Fruit fly (Drosophila melanogaster): Measurements from ENCODE around the gene CG4259.
A peak's percentile ranks its signal among the peaks of the same experiment; 100 is the strongest.

The CG4259 gene

dm6 chr2L:2164520-2165237 is 35.6 kb upstream of the CG4259 start (continued):
- TF ChIP-seq CG15601 (tag; optimal IDR thresholded peaks at IDR 0.05) (peak; percentile 72), tin (GFP tag; optimal IDR thresholded peaks at IDR 0.05) (peak; percentile 66), en (GFP tag; optimal IDR thresholded peaks at IDR 0.05) (peak; percentile 35), hth (optimal IDR thresholded peaks at IDR 0.05) (no peak), vvl (GFP tag; IDR thresholded peaks at IDR 0.05) (peak; percentile 65; the same call in 1 of the 2 replicates), CG16813 (GFP tag; IDR thresholded peaks at IDR 0.05; ENCODE audit: partially characterized antibody) (no peak), CG15514 (GFP tag; optimal IDR thresholded peaks at IDR 0.05) (no peak), Hr51 (GFP tag; optimal IDR thresholded peaks at IDR 0.05) (peak in 1 of 2 experiments; percentile 72), CG14050 (GFP tag; IDR thresholded peaks at IDR 0.05) (no peak), maf-S (GFP tag; optimal IDR thresholded peaks at IDR 0.05) (peak; percentile 17), Oaz (GFP tag; IDR thresholded peaks at IDR 0.05) (no peak), crol (GFP tag; IDR thresholded peaks at IDR 0.05) (peak; percentile 93), gcm (GFP tag; optimal IDR thresholded peaks at IDR 0.05) (peak; percentile 69), CG3163 (GFP tag; optimal IDR thresholded peaks at IDR 0.05) (peak; percentile 32), tna (GFP tag; IDR thresholded peaks at IDR 0.05; ENCODE audit: partially characterized antibody) (no peak), CG6654 (GFP tag; optimal IDR thresholded peaks at IDR 0.05) (no peak), CG42726 (GFP tag; IDR thresholded peaks at IDR 0.05; ENCODE audit: partially characterized antibody) (no peak), HLH54F (GFP tag; optimal IDR thresholded peaks at IDR 0.05) (peak; percentile 40), CG1603 (tag; optimal IDR thresholded peaks at IDR 0.05) (peak; percentile 84), CHES-1-like (GFP tag; optimal IDR thresholded peaks at IDR 0.05) (peak; percentile 21), cato (GFP tag; optimal IDR thresholded peaks at IDR 0.05; ENCODE audit: borderline replicate concordance) (peak; percentile 9), CG2116 (GFP tag; optimal IDR thresholded peaks at IDR 0.05) (peak; percentile 29), CG13424 (tag; optimal IDR thresholded peaks at IDR 0.05) (peak; percentile 60), sd (tag; optimal IDR thresholded peaks at IDR 0.05) (no peak), hb (GFP tag; IDR thresholded peaks at IDR 0.05; ENCODE audit: partially characterized antibody) (no peak), slou (GFP tag; optimal IDR thresholded peaks at IDR 0.05) (no peak), CG15696 (tag; optimal IDR thresholded peaks at IDR 0.05) (peak; percentile 96), NK7.1 (GFP tag; optimal IDR thresholded peaks at IDR 0.05) (no peak), Vsx1 (GFP tag; optimal IDR thresholded peaks at IDR 0.05) (peak; percentile 38), CG8089 (GFP tag; optimal IDR thresholded peaks at IDR 0.05) (peak; percentile 34), CG1024 (GFP tag; IDR thresholded peaks at IDR 0.05) (peak; percentile 68), CG10431 (GFP tag; optimal IDR thresholded peaks at IDR 0.05) (no peak), CG4707 (GFP tag; optimal IDR thresholded peaks at IDR 0.05) (peak; percentile 15), CG17802 (tag; optimal IDR thresholded peaks at IDR 0.05) (peak; percentile 45), zen (tag; optimal IDR thresholded peaks at IDR 0.05) (peak; percentile 96), sob (GFP tag; IDR thresholded peaks at IDR 0.05) (0 out of 2 replicates have a peak, but pooled peaks have one; percentile 13), Ets65A (GFP tag) (peak; percentile 76), fd96Cb (tag; optimal IDR thresholded peaks at IDR 0.05) (peak; percentile 55), Drgx (GFP tag; IDR thresholded peaks at IDR 0.05) (peak; percentile 75), vnd (GFP tag; IDR thresholded peaks at IDR 0.05; ENCODE audit: partially characterized antibody) (no peak), nmo (GFP tag; optimal IDR thresholded peaks at IDR 0.05) (peak; percentile 83), btn (GFP tag; optimal IDR thresholded peaks at IDR 0.05) (peak; percentile 70), CG10979 (tag; optimal IDR thresholded peaks at IDR 0.05) (peak; percentile 87), ranshi (GFP tag; IDR thresholded peaks at IDR 0.05) (peak; percentile 48; the same call in 1 of the 2 replicates), CG14667 (GFP tag; IDR thresholded peaks at IDR 0.05) (0 out of 2 replicates have a peak, but pooled peaks have one; percentile 21), Adf1 (GFP tag; IDR thresholded peaks at IDR 0.05) (no peak), CG11695 (GFP tag; IDR thresholded peaks at IDR 0.05) (0 out of 3 replicates have a peak, but pooled peaks have one; percentile 12), dan (GFP tag; IDR thresholded peaks at IDR 0.05) (peak; percentile 86), CG3407 (GFP tag; optimal IDR thresholded peaks at IDR 0.05) (peak; percentile 10)
